Worm (Caenorhabditis elegans) whole organism, midembryonic: Measurements from ENCODE around the gene Y46G5A.39.

Experiments
- T22C8.4 ChIP-seq: fragments of 200-800 bp; sonication (Bioruptor generic); IDR thresholded peaks from 2 replicates; pipeline ENCODE4 v1.3.6; 2022; ENCODE audit warnings: missing genetic modification characterization, missing compliant biosample characterization
- cog-1 ChIP-seq: sonication (generic microtip); optimal IDR thresholded peaks from 2 replicates; lab custom pipeline; 2016; ENCODE audit warnings: missing genetic modification characterization, missing compliant biosample characterization
- flt-1 ChIP-seq: fragments of 200-800 bp; sonication (Bioruptor generic); IDR thresholded peaks from 2 replicates; pipeline ENCODE4 v1.3.6; 2022; ENCODE audit warnings: missing genetic modification characterization, missing compliant biosample characterization
- klf-2 ChIP-seq: fragments of 200-800 bp; sonication (Bioruptor generic); conservative IDR thresholded peaks from 2 replicates; pipeline ENCODE4 v1.3.6; 2022; ENCODE audit warnings: missing genetic modification reagents, missing genetic modification characterization, missing compliant biosample characterization
- med-1 ChIP-seq: sonication (generic microtip); optimal IDR thresholded peaks from 2 replicates; lab custom pipeline; 2017; ENCODE audit warnings: missing genetic modification characterization, mild to moderate bottlenecking, missing compliant biosample characterization, antibody characterized with exemption, missing genetic modification reagents; ENCODE audit not compliant: insufficient read depth
- ref-1 ChIP-seq: fragments of 200-800 bp; sonication (Bioruptor generic); conservative IDR thresholded peaks from 2 replicates; pipeline ENCODE4 v1.3.6; 2022; ENCODE audit warnings: missing genetic modification reagents, missing genetic modification characterization, missing compliant biosample characterization
- tab-1 ChIP-seq: fragments of 200-800 bp; sonication (Bioruptor generic); IDR thresholded peaks from 2 replicates; pipeline ENCODE4 v1.3.6; 2022; ENCODE audit warnings: missing genetic modification characterization, missing compliant biosample characterization

DNA sequence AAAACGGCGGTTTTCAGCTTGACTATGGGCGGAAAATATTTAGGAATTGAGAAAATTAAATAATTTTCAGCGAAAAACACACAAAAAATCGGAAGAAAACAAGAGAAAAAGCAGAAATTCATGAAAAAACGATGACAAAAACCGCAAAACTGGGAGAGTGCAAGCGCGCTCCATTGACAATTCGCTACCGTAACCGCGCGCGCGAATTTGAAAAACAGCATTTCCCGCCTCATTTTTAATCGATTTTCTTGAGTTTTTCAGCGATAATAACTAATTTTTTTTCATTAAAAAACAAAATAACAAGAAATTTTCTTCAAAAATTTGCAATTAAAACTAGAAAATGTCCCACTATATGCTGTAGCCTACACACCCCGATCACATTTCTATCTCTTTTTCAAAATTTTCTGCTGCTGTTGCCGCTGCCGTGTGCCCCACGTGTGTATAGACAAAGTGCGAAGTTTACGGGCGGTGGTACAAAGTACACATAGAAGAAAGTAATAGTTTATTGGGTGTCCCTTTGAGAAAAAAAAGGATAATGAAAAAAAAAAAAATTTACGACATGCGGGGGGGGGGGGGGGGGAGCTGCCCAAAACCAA is 46.4 kb upstream of the Y46G5A.39 start:
- TF ChIP-seq klf-2 (GFP tag; lab: Robert Waterston, UW) (no peak), med-1 (GFP tag; lab: Kevin White, UChicago) (no peak), ref-1 (GFP tag; lab: Robert Waterston, UW) (no peak), flt-1 (GFP tag; lab: Robert Waterston, UW) (no peak), T22C8.4 (GFP tag; lab: Robert Waterston, UW) (no peak), tab-1 (no peak), cog-1 (tag; lab: Kevin White, UChicago) (no peak)
